Fruit fly (Drosophila melanogaster) whole organism, prepupa: ENCODE data around the gene EMC5.

Experiments
- CG10631 ChIP-seq: fragments of 200-800 bp; sonication (Bioruptor generic); optimal IDR thresholded peaks from 2 replicates; lab custom pipeline; 2016; ENCODE audit warnings: missing biosample characterization, missing genetic modification characterization
- CG11294 ChIP-seq: fragments of 200-800 bp; sonication (Bioruptor generic); IDR thresholded peaks from 2 replicates; pipeline ENCODE4 v1.3.6; 2022; ENCODE audit warnings: missing biosample characterization, missing genetic modification characterization
- CG11762 ChIP-seq: fragments of 200-800 bp; sonication (Bioruptor generic); optimal IDR thresholded peaks from 3 replicates; lab custom pipeline; 2016; ENCODE audit warnings: missing biosample characterization, missing genetic modification characterization; ENCODE audit not compliant: insufficient read depth
- CG11902 ChIP-seq: fragments of 200-800 bp; sonication (Bioruptor generic); optimal IDR thresholded peaks from 3 replicates; lab custom pipeline; 2016; ENCODE audit warnings: missing biosample characterization, missing genetic modification characterization
- CG15336 ChIP-seq: fragments of 200-800 bp; sonication (Bioruptor generic); IDR thresholded peaks from 2 replicates; pipeline ENCODE4 v1.3.6; 2022; ENCODE audit warnings: missing biosample characterization, missing genetic modification characterization
- CG16779 ChIP-seq: fragments of 200-800 bp; sonication (Bioruptor generic); optimal IDR thresholded peaks from 3 replicates; lab custom pipeline; 2017; ENCODE audit warnings: missing biosample characterization, mild to moderate bottlenecking, missing genetic modification characterization
- CG3032 ChIP-seq: fragments of 200-800 bp; optimal IDR thresholded peaks from 2 replicates; lab custom pipeline; 2019; ENCODE audit warnings: missing biosample characterization, mild to moderate bottlenecking, missing genetic modification characterization, moderate library complexity
- CG31627 ChIP-seq: fragments of 200-800 bp; sonication (Bioruptor generic); optimal IDR thresholded peaks from 3 replicates; lab custom pipeline; 2016; ENCODE audit warnings: missing biosample characterization, missing genetic modification characterization
- CG32006 ChIP-seq: fragments of 200-800 bp; sonication (Bioruptor generic); optimal IDR thresholded peaks from 3 replicates; lab custom pipeline; 2017; ENCODE audit warnings: missing biosample characterization, mild to moderate bottlenecking, missing genetic modification characterization
- CG3919 ChIP-seq: fragments of 200-800 bp; sonication (Bioruptor generic); optimal IDR thresholded peaks from 3 replicates; lab custom pipeline; 2016; ENCODE audit warnings: missing biosample characterization, missing genetic modification characterization
- CG4318 ChIP-seq: fragments of 200-800 bp; sonication (Bioruptor generic); optimal IDR thresholded peaks from 3 replicates; lab custom pipeline; 2017; ENCODE audit warnings: missing biosample characterization, mild to moderate bottlenecking, missing genetic modification characterization
- CG6276 ChIP-seq: fragments of 200-800 bp; sonication (Bioruptor generic); optimal IDR thresholded peaks from 2 replicates; lab custom pipeline; 2017; ENCODE audit warnings: missing biosample characterization, mild to moderate bottlenecking, missing genetic modification characterization
- CG6792 ChIP-seq: fragments of 200-800 bp; sonication (Bioruptor generic); optimal IDR thresholded peaks from 3 replicates; lab custom pipeline; 2016; ENCODE audit warnings: missing biosample characterization, missing genetic modification characterization
- CG6808 ChIP-seq: fragments of 200-800 bp; sonication (Bioruptor generic); optimal IDR thresholded peaks from 3 replicates; lab custom pipeline; 2017; ENCODE audit warnings: missing biosample characterization, missing genetic modification characterization, mild to moderate bottlenecking, moderate library complexity, missing genetic modification reagents
- CG6854 ChIP-seq: fragments of 200-800 bp; sonication (Bioruptor generic); optimal IDR thresholded peaks from 2 replicates; lab custom pipeline; 2017; ENCODE audit warnings: missing biosample characterization, mild to moderate bottlenecking, missing genetic modification characterization
- CG8119 ChIP-seq: fragments of 200-800 bp; sonication (Bioruptor generic); IDR thresholded peaks from 3 replicates; pipeline ENCODE4 v1.3.6; 2022; ENCODE audit warnings: missing biosample characterization, missing genetic modification characterization
- Eip78C ChIP-seq: fragments of 200-800 bp; sonication (Bioruptor generic); peaks from one replicate; lab custom pipeline; 2016; ENCODE audit warnings: missing biosample characterization, missing genetic modification characterization
- Ets96B ChIP-seq: fragments of 200-800 bp; optimal IDR thresholded peaks from 2 replicates; lab custom pipeline; 2019; ENCODE audit warnings: missing biosample characterization, mild to moderate bottlenecking, missing genetic modification characterization, moderate library complexity
- Gug ChIP-seq: fragments of 200-800 bp; sonication (Bioruptor generic); IDR thresholded peaks from 2 replicates; pipeline ENCODE4 v1.3.6; 2022; ENCODE audit warnings: missing biosample characterization, missing genetic modification characterization
- Hr4 ChIP-seq: fragments of 200-800 bp; sonication (Bioruptor generic); optimal IDR thresholded peaks from 3 replicates; lab custom pipeline; 2016; ENCODE audit warnings: missing biosample characterization, missing genetic modification characterization
- Smox ChIP-seq: fragments of 200-800 bp; sonication (Bioruptor generic); optimal IDR thresholded peaks from 3 replicates; lab custom pipeline; 2016; ENCODE audit warnings: missing biosample characterization, missing genetic modification characterization
- Sox102F ChIP-seq: fragments of 200-800 bp; sonication (Bioruptor generic); optimal IDR thresholded peaks from 2 replicates; lab custom pipeline; 2016; ENCODE audit warnings: missing biosample characterization, mild to moderate bottlenecking, missing genetic modification characterization
- cyc ChIP-seq: fragments of 200-800 bp; sonication (Bioruptor generic); optimal IDR thresholded peaks from 3 replicates; lab custom pipeline; 2016; ENCODE audit warnings: missing biosample characterization, missing genetic modification characterization
- dsx ChIP-seq: fragments of 200-800 bp; optimal IDR thresholded peaks from 3 replicates; lab custom pipeline; 2019; ENCODE audit warnings: missing biosample characterization, mild to moderate bottlenecking, missing genetic modification characterization, moderate library complexity; ENCODE audit not compliant: poor library complexity, severe bottlenecking
- eg ChIP-seq: fragments of 200-800 bp; sonication (Bioruptor generic); IDR thresholded peaks from 3 replicates; pipeline ENCODE4 v1.3.6; 2022; ENCODE audit warnings: missing biosample characterization, missing genetic modification characterization
- fd59A ChIP-seq: fragments of 200-800 bp; sonication (Bioruptor generic); optimal IDR thresholded peaks from 2 replicates; lab custom pipeline; 2017; ENCODE audit warnings: missing biosample characterization, mild to moderate bottlenecking, missing genetic modification characterization, missing genetic modification reagents
- fd85E ChIP-seq: fragments of 200-800 bp; sonication (Bioruptor generic); optimal IDR thresholded peaks from 3 replicates; lab custom pipeline; 2016; ENCODE audit warnings: missing biosample characterization, missing genetic modification characterization
- fkh ChIP-seq: fragments of 200-800 bp; sonication (Bioruptor generic); optimal IDR thresholded peaks from 3 replicates; lab custom pipeline; 2017; ENCODE audit warnings: missing biosample characterization, mild to moderate bottlenecking, missing genetic modification characterization, moderate library complexity
- lz ChIP-seq: fragments of 200-800 bp; sonication (Bioruptor generic); optimal IDR thresholded peaks from 3 replicates; lab custom pipeline; 2016; ENCODE audit warnings: missing biosample characterization, missing genetic modification characterization
- net ChIP-seq: fragments of 200-800 bp; sonication (Bioruptor generic); optimal IDR thresholded peaks from 3 replicates; lab custom pipeline; 2016; ENCODE audit warnings: missing biosample characterization, missing genetic modification characterization
- pdm3 ChIP-seq: fragments of 200-800 bp; sonication (Bioruptor generic); optimal IDR thresholded peaks from 3 replicates; lab custom pipeline; 2016; ENCODE audit warnings: missing biosample characterization, missing genetic modification characterization
- salr ChIP-seq, 2 experiments: fragments of 200-800 bp; sonication (Bioruptor generic); optimal IDR thresholded peaks; 3 replicates each; lab custom pipeline; 2016 to 2018; ENCODE audit warnings: missing biosample characterization in 2 of 2, missing genetic modification characterization in 2 of 2, mild to moderate bottlenecking in 1 of 2
- spab ChIP-seq: fragments of 200-800 bp; sonication (Bioruptor generic); optimal IDR thresholded peaks from 2 replicates; lab custom pipeline; 2017; ENCODE audit warnings: missing biosample characterization, mild to moderate bottlenecking, missing genetic modification characterization, missing genetic modification reagents
- ss ChIP-seq, 2 experiments: fragments of 200-800 bp; sonication (Bioruptor generic); optimal IDR thresholded peaks; 2 replicates in 1 of 2; 3 replicates in 1 of 2; lab custom pipeline; 2017 to 2018; ENCODE audit warnings: mild to moderate bottlenecking in 2 of 2, missing biosample characterization in 2 of 2, missing genetic modification characterization in 2 of 2, moderate library complexity in 1 of 2
- svp ChIP-seq: fragments of 200-800 bp; sonication (Bioruptor generic); peaks from one replicate; lab custom pipeline; 2016; ENCODE audit warnings: missing biosample characterization, missing genetic modification characterization
- topi ChIP-seq: fragments of 200-800 bp; sonication (Bioruptor generic); optimal IDR thresholded peaks from 3 replicates; lab custom pipeline; 2016; ENCODE audit warnings: missing biosample characterization, missing genetic modification characterization

Gene EMC5

dm6 chr2L:18974063-18974779 lies 13.3 kb upstream of the EMC5 start, which contains the start of the genes L2HGDH and CG10431 (continued):
- TF ChIP-seq dsx (GFP tag; lab: Kevin White, UChicago) (no peak), CG3919 (GFP tag; lab: Kevin White, UChicago) (no peak), fd85E (GFP tag; lab: Kevin White, UChicago) (peak; percentile 31), Gug (GFP tag; lab: Robert Waterston, UW) (no peak), CG6854 (GFP tag; lab: Kevin White, UChicago) (peak; percentile 57), topi (GFP tag; lab: Kevin White, UChicago) (peak; percentile 65), salr (GFP tag; optimal IDR thresholded peaks at IDR 0.05; lab: Kevin White, UChicago) (no peak), CG31627 (GFP tag; lab: Kevin White, UChicago) (peak; percentile 65), cyc (no peak)

- TF ChIP-seq net (GFP tag; lab: Kevin White, UChicago): no peak
- TF ChIP-seq Ets96B (tag; lab: Kevin White, UChicago): no peak
- TF ChIP-seq CG6808 (GFP tag; lab: Kevin White, UChicago): no peak
- peak; percentile 42 for TF ChIP-seq svp (GFP tag; lab: Kevin White, UChicago)
Measured at dm6 chr2L:18976749-18977148, 10.8 kb upstream of the EMC5 start.

- no peak for TF ChIP-seq salr (GFP tag; optimal IDR thresholded peaks at IDR 0.05; lab: Kevin White, UChicago)
- peak; percentile 30; the same call in 1 of the 2 replicates for TF ChIP-seq CG15336 (GFP tag; lab: Robert Waterston, UW)
- peak; percentile 1 for TF ChIP-seq CG10631
- TF ChIP-seq CG11902 (GFP tag; lab: Kevin White, UChicago): no peak
- peak; percentile 11 for TF ChIP-seq CG32006 (GFP tag; lab: Kevin White, UChicago)
- TF ChIP-seq CG8119 (GFP tag; lab: Robert Waterston, UW): peak; percentile 36; the same call in 1 of the 3 replicates
- TF ChIP-seq svp (GFP tag; lab: Kevin White, UChicago): peak; percentile 56
- peak; percentile 23 for TF ChIP-seq Hr4 (GFP tag; lab: Kevin White, UChicago)
- no peak for TF ChIP-seq fkh
- no peak for TF ChIP-seq CG16779
- TF ChIP-seq Eip78C (GFP tag; lab: Kevin White, UChicago): peak; percentile 71
Measured at dm6 chr2L:18978923-18979322, 8.6 kb upstream of the EMC5 start.

DNA sequence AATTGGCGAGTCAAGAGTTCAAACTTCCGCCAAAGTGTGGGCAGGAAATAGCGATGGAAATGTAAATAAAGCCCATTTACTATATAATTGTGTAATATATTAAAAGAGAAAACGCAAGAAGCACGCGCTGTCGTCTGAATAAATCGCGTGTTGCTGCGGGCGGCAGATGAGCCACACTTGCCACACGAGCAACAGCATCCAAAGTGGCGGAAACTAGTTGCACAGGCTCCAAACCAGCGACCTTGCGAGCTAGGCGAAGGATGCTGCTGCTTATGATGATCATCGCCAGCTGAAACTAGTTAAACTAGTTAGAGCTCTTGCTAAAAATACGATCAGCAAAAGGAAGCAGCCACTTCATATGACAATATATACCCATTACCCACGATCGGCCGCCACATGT lies 8.1 kb upstream of the EMC5 start:
- TF ChIP-seq ss (GFP tag; optimal IDR thresholded peaks at IDR 0.05; lab: Kevin White, UChicago) (peak in 1 of 2 experiments; percentile 81), CG4318 (no peak)
- TF ChIP-seq, all 60 proteins: peak for 1

DNA sequence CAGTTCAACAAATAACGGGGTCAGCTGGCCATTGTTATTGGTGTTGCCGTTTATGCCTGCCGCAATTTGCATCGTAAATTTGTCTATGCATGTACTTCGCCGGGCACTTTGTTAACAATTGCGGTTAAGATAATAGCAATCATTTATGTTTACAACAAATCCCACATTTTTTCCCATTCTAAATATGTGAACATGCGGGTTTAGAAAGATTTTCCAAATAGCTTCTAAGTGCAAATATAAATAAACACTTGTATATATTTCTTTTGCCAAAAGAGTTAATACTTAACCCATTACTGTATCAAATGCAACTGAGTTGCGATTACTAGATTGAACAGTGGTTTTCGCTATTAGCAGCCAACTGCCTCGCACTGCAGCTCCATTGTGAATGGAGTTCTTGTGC lies 6.5 kb upstream of the EMC5 start:
- TF ChIP-seq CG11294 (GFP tag; lab: Robert Waterston, UW): peak; percentile 34; the same call in 1 of the 2 replicates
- TF ChIP-seq CG8119 (GFP tag; lab: Robert Waterston, UW): peak; percentile 42; the same call in 2 of the 3 replicates
- peak; percentile 37 for TF ChIP-seq CG6276 (GFP tag; lab: Kevin White, UChicago)
- TF ChIP-seq CG6792: no peak
- TF ChIP-seq Hr4 (GFP tag; lab: Kevin White, UChicago): peak; percentile 24
- peak; percentile 11 for TF ChIP-seq pdm3 (GFP tag; lab: Kevin White, UChicago)
- peak; percentile 45 for TF ChIP-seq Eip78C (GFP tag; lab: Kevin White, UChicago)
- TF ChIP-seq lz (GFP tag; lab: Kevin White, UChicago): no peak
- no peak for TF ChIP-seq CG11762 (GFP tag; lab: Kevin White, UChicago)
- TF ChIP-seq CG3032 (tag; lab: Kevin White, UChicago): no peak
- TF ChIP-seq CG15336 (GFP tag; lab: Robert Waterston, UW): peak; percentile 61
- TF ChIP-seq fd59A (GFP tag; lab: Kevin White, UChicago): no peak
- no peak for TF ChIP-seq Smox (GFP tag; lab: Kevin White, UChicago)
- TF ChIP-seq Sox102F (GFP tag; lab: Kevin White, UChicago): no peak
- TF ChIP-seq spab: no peak
- TF ChIP-seq topi (GFP tag; lab: Kevin White, UChicago): no peak
- peak; percentile 42 for TF ChIP-seq CG32006 (GFP tag; lab: Kevin White, UChicago)
- TF ChIP-seq eg (GFP tag; lab: Robert Waterston, UW): peak; percentile 72
